Fruit fly (Drosophila melanogaster) whole organism, embryonic: ENCODE data around the gene PIG-L.
A peak's percentile ranks its signal among the peaks of the same experiment; 100 is the strongest.

Experiments used
- CG10147 ChIP-seq: fragments of 200-800 bp; sonication (Bioruptor generic); optimal IDR thresholded peaks from 2 replicates; lab custom pipeline; 2019; ENCODE audit warnings: missing biosample characterization, mild to moderate bottlenecking, missing genetic modification characterization, moderate library complexity
- CG10565 ChIP-seq: fragments of 200-800 bp; sonication (Bioruptor generic); optimal IDR thresholded peaks from 3 replicates; lab custom pipeline; 2016; ENCODE audit warnings: missing biosample characterization, mild to moderate bottlenecking, missing genetic modification characterization
- CG11696 ChIP-seq: fragments of 200-800 bp; sonication (Bioruptor generic); IDR thresholded peaks from 2 replicates; pipeline ENCODE4 v1.3.6; 2022; ENCODE audit warnings: missing biosample characterization, missing genetic modification characterization
- CG12071 ChIP-seq: fragments of 200-800 bp; sonication (Bioruptor generic); optimal IDR thresholded peaks from 3 replicates; lab custom pipeline; 2018; ENCODE audit warnings: missing biosample characterization, mild to moderate bottlenecking, missing genetic modification characterization
- CG14860 ChIP-seq: fragments of 200-800 bp; sonication (Bioruptor generic); IDR thresholded peaks from 3 replicates; pipeline ENCODE4 v1.3.6; 2022; ENCODE audit warnings: missing biosample characterization, missing genetic modification characterization; ENCODE audit not compliant: partially characterized antibody
- CG15269 ChIP-seq: fragments of 200-800 bp; sonication (Bioruptor generic); optimal IDR thresholded peaks from 2 replicates; lab custom pipeline; 2018; ENCODE audit warnings: missing biosample characterization, mild to moderate bottlenecking, missing genetic modification characterization, moderate library complexity
- CG15601 ChIP-seq: fragments of 200-800 bp; sonication (Bioruptor generic); optimal IDR thresholded peaks from 3 replicates; lab custom pipeline; 2019; ENCODE audit warnings: missing biosample characterization, mild to moderate bottlenecking, missing genetic modification characterization, moderate library complexity
- CG16863 ChIP-seq: fragments of 200-800 bp; sonication (Bioruptor generic); optimal IDR thresholded peaks from 3 replicates; lab custom pipeline; 2016; ENCODE audit warnings: missing biosample characterization, missing genetic modification characterization
- CG1792 ChIP-seq: fragments of 200-800 bp; sonication (Bioruptor generic); optimal IDR thresholded peaks from 2 replicates; lab custom pipeline; 2016; ENCODE audit warnings: missing biosample characterization, missing genetic modification characterization
- CG18619 ChIP-seq: fragments of 200-800 bp; sonication (Bioruptor generic); optimal IDR thresholded peaks from 3 replicates; lab custom pipeline; 2017; ENCODE audit warnings: missing biosample characterization, mild to moderate bottlenecking, missing genetic modification characterization
- CG2116 ChIP-seq: fragments of 200-800 bp; sonication (Bioruptor generic); optimal IDR thresholded peaks from 3 replicates; lab custom pipeline; 2018; ENCODE audit warnings: missing biosample characterization, mild to moderate bottlenecking, missing genetic modification characterization
- CG31224 ChIP-seq: fragments of 200-800 bp; sonication (Bioruptor generic); IDR thresholded peaks from 2 replicates; pipeline ENCODE4 v1.3.6; 2022; ENCODE audit warnings: missing biosample characterization, missing genetic modification characterization
- CG43689 ChIP-seq: fragments of 200-800 bp; sonication (Bioruptor generic); IDR thresholded peaks from 2 replicates; pipeline ENCODE4 v1.3.6; 2022; ENCODE audit warnings: missing biosample characterization, missing genetic modification characterization
- CG6683 ChIP-seq: fragments of 200-800 bp; sonication (Bioruptor generic); optimal IDR thresholded peaks from 2 replicates; lab custom pipeline; 2017; ENCODE audit warnings: missing biosample characterization, mild to moderate bottlenecking, missing genetic modification characterization, missing genetic modification reagents
- CG7745 ChIP-seq: fragments of 200-800 bp; sonication (Bioruptor generic); optimal IDR thresholded peaks from 2 replicates; lab custom pipeline; 2018; ENCODE audit warnings: missing biosample characterization, mild to moderate bottlenecking, missing genetic modification characterization, moderate library complexity
- CG7839 ChIP-seq: fragments of 200-800 bp; sonication (Bioruptor generic); optimal IDR thresholded peaks from 3 replicates; lab custom pipeline; 2018; ENCODE audit warnings: missing biosample characterization, mild to moderate bottlenecking, missing genetic modification characterization, moderate library complexity
- Deaf1 ChIP-seq: fragments of 200-800 bp; optimal IDR thresholded peaks from 3 replicates; lab custom pipeline; 2019; ENCODE audit warnings: missing biosample characterization, mild to moderate bottlenecking, missing genetic modification characterization, moderate library complexity
- Dref ChIP-seq: fragments of 200-800 bp; sonication (Bioruptor generic); IDR thresholded peaks from 2 replicates; pipeline ENCODE4 v1.3.6; 2022; ENCODE audit warnings: missing biosample characterization, missing genetic modification characterization
- Fer1 ChIP-seq: fragments of 200-800 bp; sonication (Bioruptor generic); optimal IDR thresholded peaks from 2 replicates; lab custom pipeline; 2017; ENCODE audit warnings: missing biosample characterization, mild to moderate bottlenecking, missing genetic modification characterization
- H15 ChIP-seq: fragments of 200-800 bp; sonication (Bioruptor generic); IDR thresholded peaks from 3 replicates; pipeline ENCODE4 v1.3.6; 2022; ENCODE audit warnings: missing biosample characterization, missing genetic modification characterization
- H2.0 ChIP-seq: fragments of 200-800 bp; sonication (Bioruptor generic); IDR thresholded peaks from 2 replicates; pipeline ENCODE4 v1.3.6; 2022; ENCODE audit warnings: missing biosample characterization, missing genetic modification characterization
- HLH3B ChIP-seq: fragments of 200-800 bp; sonication (Bioruptor generic); IDR thresholded peaks from 2 replicates; pipeline ENCODE4 v1.3.6; 2022; ENCODE audit warnings: missing biosample characterization, missing genetic modification characterization
- HmgZ ChIP-seq: fragments of 200-800 bp; sonication (Bioruptor generic); optimal IDR thresholded peaks from 2 replicates; lab custom pipeline; 2018; ENCODE audit warnings: missing biosample characterization, mild to moderate bottlenecking, missing genetic modification characterization
- NC2β ChIP-seq: fragments of 200-800 bp; sonication (Bioruptor generic); optimal IDR thresholded peaks from 2 replicates; lab custom pipeline; 2016; ENCODE audit warnings: missing biosample characterization, missing genetic modification characterization
- Nf-YB ChIP-seq: fragments of 200-800 bp; sonication (Bioruptor generic); optimal IDR thresholded peaks from 3 replicates; lab custom pipeline; 2019; ENCODE audit warnings: missing biosample characterization, mild to moderate bottlenecking, missing genetic modification characterization, moderate library complexity
- Pdp1 ChIP-seq, 2 experiments: fragments of 200-800 bp; sonication (Bioruptor generic); optimal IDR thresholded peaks; 3 replicates each; lab custom pipeline; 2016; ENCODE audit warnings: missing biosample characterization in 2 of 2, missing genetic modification characterization in 2 of 2, mild to moderate bottlenecking in 1 of 2, moderate library complexity in 1 of 2
- Ravus ChIP-seq: fragments of 200-800 bp; sonication (Bioruptor generic); IDR thresholded peaks from 2 replicates; pipeline ENCODE4 v1.3.6; 2022; ENCODE audit warnings: missing biosample characterization, missing genetic modification characterization
- ara ChIP-seq: fragments of 200-800 bp; sonication (Bioruptor generic); IDR thresholded peaks from 2 replicates; pipeline ENCODE4 v1.3.6; 2022; ENCODE audit warnings: missing biosample characterization, missing genetic modification characterization
- crp ChIP-seq, 2 experiments: fragments of 200-800 bp; sonication (Bioruptor generic); optimal IDR thresholded peaks; 2 replicates in 1 of 2; 3 replicates in 1 of 2; lab custom pipeline; 2017; ENCODE audit warnings: missing biosample characterization in 2 of 2, missing genetic modification characterization in 2 of 2, mild to moderate bottlenecking in 1 of 2, moderate library complexity in 1 of 2
- dysf ChIP-seq: fragments of 200-800 bp; sonication (Bioruptor generic); IDR thresholded peaks from 3 replicates; pipeline ENCODE4 v1.3.6; 2022; ENCODE audit warnings: missing biosample characterization, missing genetic modification characterization
- emc ChIP-seq: fragments of 200-800 bp; sonication (Bioruptor generic); optimal IDR thresholded peaks from 2 replicates; lab custom pipeline; 2016; ENCODE audit warnings: missing biosample characterization, missing genetic modification characterization
- fd96Cb ChIP-seq: fragments of 200-800 bp; sonication (Bioruptor generic); optimal IDR thresholded peaks from 2 replicates; lab custom pipeline; 2018; ENCODE audit warnings: missing biosample characterization, mild to moderate bottlenecking, missing genetic modification characterization, moderate library complexity
- ftz-f1 ChIP-seq: fragments of 200-800 bp; sonication (Bioruptor generic); optimal IDR thresholded peaks from 2 replicates; lab custom pipeline; 2016; ENCODE audit warnings: missing biosample characterization, missing genetic modification characterization
- gcm ChIP-seq: fragments of 200-800 bp; sonication (Bioruptor generic); optimal IDR thresholded peaks from 2 replicates; lab custom pipeline; 2019; ENCODE audit warnings: missing biosample characterization, mild to moderate bottlenecking, missing genetic modification characterization, moderate library complexity
- grn ChIP-seq: fragments of 200-800 bp; sonication (Bioruptor generic); optimal IDR thresholded peaks from 3 replicates; lab custom pipeline; 2017; ENCODE audit warnings: missing biosample characterization, missing genetic modification characterization
- gsb ChIP-seq: fragments of 200-800 bp; sonication (Bioruptor generic); IDR thresholded peaks from 2 replicates; pipeline ENCODE4 v1.3.6; 2022; ENCODE audit warnings: missing biosample characterization, missing genetic modification characterization
- ham ChIP-seq: fragments of 200-800 bp; sonication (Bioruptor generic); IDR thresholded peaks from 2 replicates; pipeline ENCODE4 v1.3.6; 2022; ENCODE audit warnings: missing biosample characterization, missing genetic modification characterization
- kay ChIP-seq: fragments of 200-800 bp; sonication (Bioruptor generic); optimal IDR thresholded peaks from 2 replicates; lab custom pipeline; 2016; ENCODE audit warnings: missing biosample characterization, missing genetic modification characterization
- oc ChIP-seq: fragments of 200-800 bp; sonication (Bioruptor generic); optimal IDR thresholded peaks from 2 replicates; lab custom pipeline; 2018; ENCODE audit warnings: missing biosample characterization, mild to moderate bottlenecking, missing genetic modification characterization, moderate library complexity
- prd ChIP-seq, 3 experiments: fragments of >200 bp in 2 of 3; fragments of 200-800 bp in 1 of 3; sonication (Bioruptor generic) in 1 of 3; optimal IDR thresholded peaks in 2 of 3; IDR thresholded peaks in 1 of 3; 2 replicates in 2 of 3; 3 replicates in 1 of 3; pipeline versions ENCODE4 v1.3.6 to Lab custom; 2017 to 2022; ENCODE audit warnings: missing biosample characterization in 1 of 3, missing genetic modification characterization in 1 of 3
- scrt ChIP-seq: fragments of 200-800 bp; sonication (Bioruptor generic); optimal IDR thresholded peaks from 2 replicates; lab custom pipeline; 2018; ENCODE audit warnings: missing biosample characterization, mild to moderate bottlenecking, missing genetic modification characterization, moderate library complexity
- sd ChIP-seq: fragments of 200-800 bp; sonication (Bioruptor generic); optimal IDR thresholded peaks from 3 replicates; lab custom pipeline; 2018; ENCODE audit warnings: missing biosample characterization, mild to moderate bottlenecking, missing genetic modification characterization, moderate library complexity
- sens ChIP-seq: fragments of 200-800 bp; sonication (Bioruptor generic); peaks from one replicate; lab custom pipeline; 2016; ENCODE audit warnings: missing biosample characterization, missing genetic modification characterization
- ssp ChIP-seq: fragments of 200-800 bp; sonication (Bioruptor generic); IDR thresholded peaks from 2 replicates; pipeline ENCODE4 v1.3.6; 2022; ENCODE audit warnings: missing biosample characterization, missing genetic modification characterization
- stc ChIP-seq: fragments of 200-800 bp; sonication (Bioruptor generic); IDR thresholded peaks from 2 replicates; pipeline ENCODE4 v1.3.6; 2022; ENCODE audit warnings: missing biosample characterization, missing genetic modification characterization
- tin ChIP-seq: fragments of 200-800 bp; sonication (Bioruptor generic); optimal IDR thresholded peaks from 3 replicates; lab custom pipeline; 2016; ENCODE audit warnings: missing biosample characterization, missing genetic modification characterization
- toy ChIP-seq: fragments of 200-800 bp; sonication (Bioruptor generic); IDR thresholded peaks from 2 replicates; pipeline ENCODE4 v1.3.6; 2022; ENCODE audit warnings: missing biosample characterization, missing genetic modification characterization
- twi ChIP-seq: fragments of 200-800 bp; optimal IDR thresholded peaks from 2 replicates; lab custom pipeline; 2019; ENCODE audit warnings: missing biosample characterization, mild to moderate bottlenecking, missing genetic modification characterization, moderate library complexity
- wek ChIP-seq: fragments of 200-800 bp; sonication (Bioruptor generic); optimal IDR thresholded peaks from 3 replicates; lab custom pipeline; 2018; ENCODE audit warnings: missing biosample characterization, mild to moderate bottlenecking, missing genetic modification characterization, moderate library complexity

PIG-L gene

DNA sequence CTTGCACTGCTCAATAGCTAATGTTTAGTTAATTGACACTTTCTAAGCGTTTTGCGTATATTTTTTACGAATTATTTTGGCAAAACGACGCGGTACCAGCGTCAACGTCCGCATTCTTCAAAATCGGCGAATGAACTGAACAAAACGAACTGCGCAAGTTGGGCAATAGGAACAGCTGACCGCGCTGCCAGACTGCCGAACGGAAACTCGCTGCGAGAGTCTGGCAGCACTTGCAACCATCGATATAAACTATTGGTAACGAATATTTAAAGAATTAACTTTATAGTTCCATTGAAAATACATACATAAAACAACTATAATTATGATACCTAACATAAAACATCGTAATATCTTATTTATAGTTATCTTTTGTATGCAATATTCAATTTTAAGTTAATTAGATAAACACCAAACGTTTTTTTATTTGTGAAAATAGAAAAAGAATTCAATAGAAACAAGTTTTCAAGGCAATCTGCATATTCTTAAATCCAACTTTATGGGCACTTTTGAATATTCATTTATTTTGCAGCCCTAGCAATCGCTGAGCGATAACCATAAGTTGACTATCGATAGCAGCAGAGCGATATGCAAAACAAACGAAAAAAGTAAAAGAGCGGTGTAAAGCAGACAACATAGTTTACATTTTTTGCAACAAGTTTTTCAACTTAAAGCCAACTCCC lies 12.6 kb downstream of the PIG-L start, which contains the start of the genes Hs6st and MED25 (continued):
- no peak for TF ChIP-seq CG18619
- 0 out of 2 replicates have a peak, but pooled peaks have one; percentile 10 for TF ChIP-seq ara
- no peak for TF ChIP-seq ssp (GFP tag; lab: Robert Waterston, UW)
- no peak for TF ChIP-seq gsb (GFP tag; lab: Robert Waterston, UW)
- no peak for TF ChIP-seq H15 (GFP tag; lab: Robert Waterston, UW)
- TF ChIP-seq CG12071 (GFP tag; lab: Kevin White, UChicago) = no peak
- TF ChIP-seq gcm (GFP tag; lab: Kevin White, UChicago) = no peak
- no peak for TF ChIP-seq CG43689 (GFP tag; lab: Robert Waterston, UW)
- no peak for TF ChIP-seq Ravus
- no peak for TF ChIP-seq CG11696 (GFP tag; lab: Robert Waterston, UW)
- TF ChIP-seq HLH3B (GFP tag; lab: Robert Waterston, UW) = no peak; the same call in 1 of the 2 replicates
- peak; percentile 53 for TF ChIP-seq fd96Cb (tag; lab: Kevin White, UChicago)
- TF ChIP-seq Nf-YB (GFP tag; lab: Kevin White, UChicago) = no peak
- TF ChIP-seq CG7745 = no peak
- TF ChIP-seq CG16863 (GFP tag; lab: Kevin White, UChicago) = no peak
- TF ChIP-seq CG14860 (GFP tag; lab: Robert Waterston, UW) = peak; percentile 45; the same call in 1 of the 3 replicates
- no peak for TF ChIP-seq Deaf1 (tag; lab: Kevin White, UChicago)
- peak; percentile 74 for TF ChIP-seq tin
- no peak for TF ChIP-seq HmgZ (tag; lab: Kevin White, UChicago)
- TF ChIP-seq CG10147 (GFP tag; lab: Kevin White, UChicago) = no peak
- no peak for TF ChIP-seq CG10565 (GFP tag; lab: Kevin White, UChicago)
- peak in 1 of 2 experiments; percentile 81 for TF ChIP-seq Pdp1 (GFP tag; optimal IDR thresholded peaks at IDR 0.05; lab: Kevin White, UChicago)
- peak; percentile 29 for TF ChIP-seq wek (GFP tag; lab: Kevin White, UChicago)
- peak; percentile 80 to 96 for TF ChIP-seq crp (GFP tag; optimal IDR thresholded peaks at IDR 0.05; lab: Kevin White, UChicago)
- peak; percentile 47 for TF ChIP-seq CG15601 (tag; lab: Kevin White, UChicago)
- TF ChIP-seq kay (GFP tag; lab: Kevin White, UChicago) = peak; percentile 57
- TF ChIP-seq ftz-f1 (GFP tag; lab: Kevin White, UChicago) = peak; percentile 13
- TF ChIP-seq twi = no peak
- TF ChIP-seq NC2β (GFP tag; lab: Kevin White, UChicago) = no peak
- TF ChIP-seq Dref (GFP tag; lab: Robert Waterston, UW) = peak; percentile 71
- no peak for TF ChIP-seq H2.0 (GFP tag; lab: Robert Waterston, UW)
- no peak for TF ChIP-seq oc
- no peak for TF ChIP-seq toy (GFP tag; lab: Robert Waterston, UW)
- peak; percentile 50 for TF ChIP-seq CG7839 (tag; lab: Kevin White, UChicago)
- no peak for TF ChIP-seq CG31224
- TF ChIP-seq sd (tag; lab: Kevin White, UChicago) = peak; percentile 36
- no peak for TF ChIP-seq grn (GFP tag; lab: Kevin White, UChicago)
- TF ChIP-seq stc (GFP tag; lab: Robert Waterston, UW) = 0 out of 2 replicates have a peak, but pooled peaks have one; percentile 17
- no peak for TF ChIP-seq scrt
- no peak for TF ChIP-seq emc (GFP tag; lab: Kevin White, UChicago)
- TF ChIP-seq CG1792 (GFP tag; lab: Kevin White, UChicago) = peak; percentile 28
- no peak for TF ChIP-seq ham
- no peak for TF ChIP-seq prd (optimal IDR thresholded peaks at IDR 0.05; lab: Kevin White, UChicago)
- peak; percentile 32; the same call in 1 of the 3 replicates for TF ChIP-seq prd (GFP tag; IDR thresholded peaks at IDR 0.05; lab: Robert Waterston, UW)
- 0 out of 3 replicates have a peak, but pooled peaks have one; percentile 29 for TF ChIP-seq dysf (GFP tag; lab: Robert Waterston, UW)
- TF ChIP-seq CG2116 (GFP tag; lab: Kevin White, UChicago) = peak; percentile 76
- TF ChIP-seq CG15269 (tag; lab: Kevin White, UChicago) = no peak
- TF ChIP-seq sens (GFP tag; lab: Kevin White, UChicago) = peak; percentile 48
- no peak for TF ChIP-seq Fer1 (GFP tag; lab: Kevin White, UChicago)
- TF ChIP-seq CG6683 (GFP tag; lab: Kevin White, UChicago) = peak; percentile 35
